Fruit fly (Drosophila melanogaster) S2 (cell line): ENCODE results near the gene Mcr.

Experiments used
- CG8478 ChIP-seq: fragments of >200 bp; optimal IDR thresholded peaks from 2 replicates; lab custom pipeline; 2018
- CTCF ChIP-seq, 2 experiments: fragments of >200 bp; optimal IDR thresholded peaks; 2 replicates each; lab custom pipeline; 2018

DNA sequence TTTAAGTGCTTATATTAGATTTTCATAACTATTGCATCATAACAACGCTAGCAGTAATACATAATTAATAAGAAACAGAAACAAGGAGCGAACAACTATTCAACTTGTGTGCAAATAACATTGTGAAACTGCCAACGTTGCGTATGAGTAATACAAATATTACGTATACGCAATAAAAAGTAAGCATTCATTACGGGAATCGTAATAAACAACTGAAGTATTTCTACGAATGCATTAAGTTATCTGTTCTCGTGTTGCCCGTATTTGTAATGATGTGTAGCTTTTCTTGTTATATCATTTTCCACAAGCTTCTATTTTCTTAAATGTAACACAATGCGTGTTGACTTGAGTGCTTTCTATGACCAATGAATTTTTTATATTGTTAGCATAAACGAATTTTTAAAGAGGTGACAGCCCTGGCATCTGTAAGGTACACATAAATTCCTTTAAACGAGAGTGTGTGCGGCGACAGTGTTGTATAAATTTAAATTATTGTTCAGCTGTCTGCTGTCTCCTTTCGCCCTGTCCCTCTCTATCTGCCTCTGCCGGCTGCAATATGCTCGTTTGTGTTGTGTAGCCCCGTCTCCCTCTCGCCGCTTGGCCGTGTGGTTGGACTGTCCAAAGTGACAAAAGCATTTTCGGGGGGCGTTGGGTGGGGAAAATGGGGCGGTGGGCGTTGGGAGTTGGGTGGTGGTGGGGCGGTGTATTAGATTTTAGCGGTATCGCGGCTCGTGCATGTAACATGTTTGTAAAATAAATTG lies 17.0 kb upstream of the Mcr start:
- no peak for TF ChIP-seq CTCF (optimal IDR thresholded peaks at IDR 0.05; lab: Kevin White, UChicago)
- no peak for TF ChIP-seq CG8478 (lab: Kevin White, UChicago)
